Worm (Caenorhabditis elegans): ENCODE data around the gene ZK470.1.

ce11 chrX:4139593-4140565 lies 23.6 kb upstream of the ZK470.1 start, which contains the start of gene ZK470.4:
- TF ChIP-seq med-1 (GFP tag; optimal IDR thresholded peaks at IDR 0.05; ENCODE audit: insufficient read depth) (no peak), ztf-29 (GFP tag; IDR thresholded peaks at IDR 0.05) (no peak)
